Worm (Caenorhabditis elegans) whole organism, L1 larva: ENCODE results near the gene pir-1.

Experiments
- alr-1 ChIP-seq: fragments of 200-800 bp; sonication (Bioruptor generic); optimal IDR thresholded peaks from 2 replicates; lab custom pipeline; 2018; ENCODE audit warnings: borderline replicate concordance, mild to moderate bottlenecking, missing genetic modification characterization, missing compliant biosample characterization
- efl-1 ChIP-seq, 4 experiments: fragments of 150-350 bp; optimal IDR thresholded peaks in 3 of 4; peaks in 1 of 4; 1 replicate in 1 of 4; 2 replicates in 3 of 4; lab custom pipeline; 2014; ENCODE audit warnings: missing biosample characterization in 2 of 4, missing genetic modification characterization in 2 of 4, missing genetic modification reagents in 2 of 4
- efl-3 ChIP-seq: fragments of 200-800 bp; sonication (Bioruptor generic); optimal IDR thresholded peaks from 2 replicates; lab custom pipeline; 2018; ENCODE audit warnings: mild to moderate bottlenecking, missing genetic modification characterization, missing compliant biosample characterization
- fkh-10 ChIP-seq: sonication (generic microtip); optimal IDR thresholded peaks from 2 replicates; lab custom pipeline; 2017; ENCODE audit warnings: missing biosample characterization, missing genetic modification reagents, missing genetic modification characterization
- lin-14 ChIP-seq: fragments of 200-800 bp; sonication (Bioruptor generic); optimal IDR thresholded peaks from 2 replicates; lab custom pipeline; 2018; ENCODE audit warnings: mild to moderate bottlenecking, missing genetic modification characterization, moderate library complexity, missing compliant biosample characterization
- tbx-2 ChIP-seq: sonication (generic microtip); optimal IDR thresholded peaks from 2 replicates; lab custom pipeline; 2016; ENCODE audit warnings: missing genetic modification characterization, missing compliant biosample characterization
- zag-1 ChIP-seq: fragments of 150-350 bp; optimal IDR thresholded peaks from 2 replicates; lab custom pipeline; 2014; ENCODE audit warnings: missing biosample characterization, missing genetic modification characterization

DNA sequence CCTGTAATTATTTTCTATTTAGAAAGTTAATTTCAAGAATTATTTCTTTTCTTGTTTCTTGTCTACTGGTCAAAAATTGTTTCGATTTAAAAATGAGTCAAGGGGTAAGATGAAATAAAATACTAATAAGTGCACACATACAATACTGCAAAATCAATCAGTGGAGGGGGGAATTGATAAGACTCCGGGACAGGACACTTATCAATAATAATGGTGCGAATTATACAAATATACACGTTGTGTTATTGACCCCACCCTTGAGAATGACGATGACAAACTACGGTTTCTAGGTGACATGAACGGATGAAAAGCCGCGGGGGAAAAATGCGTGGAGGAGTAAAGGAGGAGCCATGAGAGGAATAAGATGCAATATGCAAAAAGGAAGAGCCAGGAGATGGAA, 4.1 kb downstream of the pir-1 start:
- TF ChIP-seq zag-1 (tag; lab: Kevin White, UChicago) (no peak), efl-1 (optimal IDR thresholded peaks at IDR 0.05; lab: Kevin White, UChicago) (no peak), efl-1 (GFP tag; optimal IDR thresholded peaks at IDR 0.05 in 1 of 2; lab: Kevin White, UChicago) (no peak), efl-3 (GFP tag; lab: Kevin White, UChicago) (no peak), tbx-2 (no peak), fkh-10 (GFP tag; lab: Kevin White, UChicago) (no peak), alr-1 (tag; lab: Kevin White, UChicago) (no peak), lin-14 (GFP tag; lab: Kevin White, UChicago) (no peak)
